Worm (Caenorhabditis elegans) whole organism, L4 larva: Measurements from ENCODE around the gene tnt-3.

Experiments used
- D1046.2 ChIP-seq: fragments of 200-800 bp; sonication (Bioruptor generic); IDR thresholded peaks from 2 replicates; pipeline ENCODE4 v1.3.6; 2022; ENCODE audit warnings: missing genetic modification characterization, missing compliant biosample characterization
- F10B5.3 ChIP-seq: sonication (generic microtip); optimal IDR thresholded peaks from 2 replicates; lab custom pipeline; 2016; ENCODE audit warnings: mild to moderate bottlenecking, missing genetic modification characterization, missing compliant biosample characterization
- T20F7.1 ChIP-seq: fragments of 200-800 bp; sonication (Bioruptor generic); optimal IDR thresholded peaks from 2 replicates; lab custom pipeline; 2018; ENCODE audit warnings: mild to moderate bottlenecking, missing genetic modification characterization, missing compliant biosample characterization
- T26A8.4 ChIP-seq: fragments of 200-800 bp; sonication (Bioruptor generic); IDR thresholded peaks from 2 replicates; pipeline ENCODE4 v1.3.6; 2022; ENCODE audit warnings: missing genetic modification characterization, missing compliant biosample characterization
- Y48G9A.11 ChIP-seq: fragments of 200-800 bp; sonication (Bioruptor generic); IDR thresholded peaks from 2 replicates; pipeline ENCODE4 v1.3.6; 2022; ENCODE audit warnings: missing genetic modification reagents, missing genetic modification characterization, missing compliant biosample characterization
- ZK546.5 ChIP-seq, 2 experiments: sonication (generic microtip); optimal IDR thresholded peaks; 2 replicates each; lab custom pipeline; 2017; ENCODE audit warnings: missing biosample characterization in 2 of 2, missing genetic modification characterization in 2 of 2
- aha-1 ChIP-seq: fragments of 150-350 bp; peaks from one replicate; lab custom pipeline; 2014; ENCODE audit warnings: missing biosample characterization, missing genetic modification characterization
- arid-1 ChIP-seq: fragments of 200-800 bp; sonication (Bioruptor generic); conservative IDR thresholded peaks from 2 replicates; pipeline ENCODE4 v1.3.6; 2022; ENCODE audit warnings: missing genetic modification reagents, missing genetic modification characterization, missing compliant biosample characterization
- ceh-32 ChIP-seq: sonication (generic microtip); optimal IDR thresholded peaks from 2 replicates; lab custom pipeline; 2016; ENCODE audit warnings: mild to moderate bottlenecking, missing genetic modification characterization, missing compliant biosample characterization; ENCODE audit not compliant: poor library complexity
- ceh-62 ChIP-seq: sonication (generic microtip); optimal IDR thresholded peaks from 2 replicates; lab custom pipeline; 2017; ENCODE audit warnings: missing biosample characterization, missing genetic modification characterization
- ctbp-1 ChIP-seq: fragments of 200-800 bp; sonication (Bioruptor generic); IDR thresholded peaks from 2 replicates; pipeline ENCODE4 v1.3.6; 2022; ENCODE audit warnings: missing genetic modification reagents, missing genetic modification characterization, missing compliant biosample characterization
- daf-12 ChIP-seq: fragments of 150-350 bp; optimal IDR thresholded peaks from 2 replicates; lab custom pipeline; 2014; ENCODE audit warnings: missing biosample characterization, missing genetic modification reagents, missing genetic modification characterization
- daf-16 ChIP-seq, 3 experiments: sonication (generic microtip); optimal IDR thresholded peaks; 2 replicates each; lab custom pipeline; 2016 to 2017; ENCODE audit warnings: missing genetic modification characterization in 3 of 3, missing genetic modification reagents in 3 of 3, mild to moderate bottlenecking in 2 of 3, missing compliant biosample characterization in 2 of 3, missing biosample characterization in 1 of 3, moderate library complexity in 1 of 3
- dmd-6 ChIP-seq: fragments of 200-800 bp; sonication (Bioruptor generic); IDR thresholded peaks from 2 replicates; pipeline ENCODE4 v1.3.6; 2022; ENCODE audit warnings: missing genetic modification reagents, missing genetic modification characterization, missing compliant biosample characterization
- duxl-1 ChIP-seq: sonication (generic microtip); optimal IDR thresholded peaks from 2 replicates; lab custom pipeline; 2016; ENCODE audit warnings: mild to moderate bottlenecking, missing genetic modification characterization, moderate library complexity, missing compliant biosample characterization; ENCODE audit not compliant: poor library complexity
- dve-1 ChIP-seq: sonication (generic microtip); optimal IDR thresholded peaks from 2 replicates; lab custom pipeline; 2017; ENCODE audit warnings: antibody characterized with exemption, mild to moderate bottlenecking, missing genetic modification characterization, missing compliant biosample characterization; ENCODE audit not compliant: insufficient read depth
- egl-27 ChIP-seq: sonication (generic microtip); optimal IDR thresholded peaks from 3 replicates; lab custom pipeline; 2017; ENCODE audit warnings: missing biosample characterization, missing genetic modification reagents, missing genetic modification characterization
- gei-8 ChIP-seq: fragments of 200-800 bp; sonication (Bioruptor generic); optimal IDR thresholded peaks from 2 replicates; lab custom pipeline; 2018; ENCODE audit warnings: mild to moderate bottlenecking, missing genetic modification characterization, missing compliant biosample characterization
- hlh-30 ChIP-seq: sonication (generic microtip); optimal IDR thresholded peaks from 2 replicates; lab custom pipeline; 2017; ENCODE audit warnings: antibody characterized with exemption, mild to moderate bottlenecking, missing genetic modification characterization, missing compliant biosample characterization; ENCODE audit not compliant: insufficient read depth
- jun-1 ChIP-seq: fragments of 150-350 bp; optimal IDR thresholded peaks from 2 replicates; lab custom pipeline; 2014; ENCODE audit warnings: missing biosample characterization, missing genetic modification reagents, missing genetic modification characterization
- lim-7 ChIP-seq: fragments of 200-800 bp; sonication (Bioruptor generic); IDR thresholded peaks from 2 replicates; pipeline ENCODE4 v1.3.6; 2022; ENCODE audit warnings: missing genetic modification characterization, missing compliant biosample characterization
- lin-15B ChIP-seq: fragments of 150-350 bp; sonication (generic microtip); optimal IDR thresholded peaks from 3 replicates; lab custom pipeline; 2014; ENCODE audit warnings: missing biosample characterization, missing genetic modification characterization
- lin-38 ChIP-seq: fragments of 200-800 bp; sonication (Bioruptor generic); IDR thresholded peaks from 2 replicates; pipeline ENCODE4 v1.3.6; 2022; ENCODE audit warnings: missing genetic modification reagents, missing genetic modification characterization, missing compliant biosample characterization
- lir-3 ChIP-seq: sonication (generic microtip); optimal IDR thresholded peaks from 2 replicates; lab custom pipeline; 2016; ENCODE audit warnings: mild to moderate bottlenecking, missing genetic modification characterization, missing compliant biosample characterization
- mdt-29 ChIP-seq: fragments of 200-800 bp; sonication (Bioruptor generic); IDR thresholded peaks from 2 replicates; pipeline ENCODE4 v1.3.6; 2022; ENCODE audit warnings: missing genetic modification reagents, missing genetic modification characterization, missing compliant biosample characterization
- mep-1 ChIP-seq: fragments of 150-350 bp; sonication (generic microtip); optimal IDR thresholded peaks from 3 replicates; lab custom pipeline; 2014; ENCODE audit warnings: missing biosample characterization, missing genetic modification characterization
- nhr-42 ChIP-seq: fragments of 200-800 bp; sonication (Bioruptor generic); IDR thresholded peaks from 2 replicates; pipeline ENCODE4 v1.3.6; 2022; ENCODE audit warnings: missing genetic modification characterization, missing compliant biosample characterization
- nhr-6 ChIP-seq: fragments of 150-350 bp; optimal IDR thresholded peaks from 2 replicates; lab custom pipeline; 2014; ENCODE audit warnings: missing biosample characterization, missing genetic modification characterization
- pha-4 ChIP-seq, 2 experiments: fragments of 150-350 bp in 1 of 2; fragments of 200-800 bp in 1 of 2; sonication (Bioruptor generic) in 1 of 2; IDR thresholded peaks in 1 of 2; optimal IDR thresholded peaks in 1 of 2; 2 replicates each; pipeline versions ENCODE4 v1.3.6 to Lab custom; 2014 to 2022; ENCODE audit warnings: missing genetic modification characterization in 2 of 2, missing genetic modification reagents in 2 of 2, missing biosample characterization in 1 of 2, missing compliant biosample characterization in 1 of 2
- pqm-1 ChIP-seq: sonication (generic microtip); optimal IDR thresholded peaks from 2 replicates; lab custom pipeline; 2017; ENCODE audit warnings: missing biosample characterization, missing genetic modification characterization
- skn-1 ChIP-seq: fragments of 150-350 bp; optimal IDR thresholded peaks from 2 replicates; lab custom pipeline; 2014; ENCODE audit warnings: missing biosample characterization, missing genetic modification characterization
- snpc-4 ChIP-seq: fragments of 150-350 bp; optimal IDR thresholded peaks from 2 replicates; lab custom pipeline; 2014; ENCODE audit warnings: missing biosample characterization, missing genetic modification characterization
- spr-1 ChIP-seq: sonication (generic microtip); optimal IDR thresholded peaks from 2 replicates; lab custom pipeline; 2016; ENCODE audit warnings: mild to moderate bottlenecking, missing genetic modification characterization, missing compliant biosample characterization
- unc-39 ChIP-seq: sonication (generic microtip); optimal IDR thresholded peaks from 2 replicates; lab custom pipeline; 2017; ENCODE audit warnings: missing biosample characterization, missing genetic modification characterization
- unc-62 ChIP-seq, 3 experiments: fragments of 150-350 bp in 1 of 3; sonication (generic microtip); optimal IDR thresholded peaks in 2 of 3; peaks in 1 of 3; 1 replicate in 1 of 3; 2 replicates in 2 of 3; lab custom pipeline; 2014 to 2017; ENCODE audit warnings: missing biosample characterization in 3 of 3, missing genetic modification characterization in 3 of 3, missing genetic modification reagents in 3 of 3, missing genotype in 1 of 3
- zfp-2 ChIP-seq: sonication (generic microtip); optimal IDR thresholded peaks from 2 replicates; lab custom pipeline; 2016; ENCODE audit warnings: mild to moderate bottlenecking, missing genetic modification characterization, missing compliant biosample characterization
- zfp-3 ChIP-seq: fragments of 200-800 bp; sonication (Bioruptor generic); conservative IDR thresholded peaks from 2 replicates; pipeline ENCODE4 v1.3.6; 2022; ENCODE audit warnings: missing genetic modification reagents, missing genetic modification characterization, missing compliant biosample characterization

The tnt-3 gene

ce11 chrX:7982047-7982446, 37.1 kb upstream of the tnt-3 start, which contains the start of gene his-71:
Gene his-71 (minus strand): TSS chrX:7982070.
- TF ChIP-seq pqm-1: no peak
- TF ChIP-seq skn-1: no peak
- TF ChIP-seq hlh-30 (tag; lab: Kevin White, UChicago): peak; percentile 68
- TF ChIP-seq lin-38 (GFP tag; lab: Robert Waterston, UW): no peak
- no peak for TF ChIP-seq snpc-4
- TF ChIP-seq spr-1 (tag; lab: Kevin White, UChicago): no peak
- TF ChIP-seq unc-39: no peak

DNA sequence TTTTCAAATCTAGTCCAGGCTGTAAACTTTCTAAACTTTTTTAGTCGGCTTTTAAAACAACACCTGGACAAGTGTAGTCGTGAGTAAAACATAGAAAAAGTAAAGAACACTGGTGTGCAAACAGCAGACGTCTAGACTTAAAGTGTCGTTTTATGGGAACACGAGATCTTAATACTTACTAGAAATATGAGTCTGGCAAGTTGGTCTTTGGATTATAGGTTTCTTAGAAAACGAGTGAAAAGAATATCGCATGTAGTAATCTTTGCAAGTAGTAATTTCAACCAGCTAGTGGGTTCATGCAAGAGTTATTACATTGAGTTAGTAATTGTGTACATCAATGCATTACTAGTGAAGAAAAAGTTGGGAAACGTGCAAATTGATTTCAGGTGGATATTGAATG, 32.6 kb upstream of the tnt-3 start:
- TF ChIP-seq nhr-6 (tag; lab: Kevin White, UChicago) (no peak), arid-1 (GFP tag; lab: Robert Waterston, UW) (no peak), zfp-2 (tag; lab: Kevin White, UChicago) (no peak), ZK546.5 (tag; optimal IDR thresholded peaks at IDR 0.05; lab: Kevin White, UChicago) (no peak)

DNA sequence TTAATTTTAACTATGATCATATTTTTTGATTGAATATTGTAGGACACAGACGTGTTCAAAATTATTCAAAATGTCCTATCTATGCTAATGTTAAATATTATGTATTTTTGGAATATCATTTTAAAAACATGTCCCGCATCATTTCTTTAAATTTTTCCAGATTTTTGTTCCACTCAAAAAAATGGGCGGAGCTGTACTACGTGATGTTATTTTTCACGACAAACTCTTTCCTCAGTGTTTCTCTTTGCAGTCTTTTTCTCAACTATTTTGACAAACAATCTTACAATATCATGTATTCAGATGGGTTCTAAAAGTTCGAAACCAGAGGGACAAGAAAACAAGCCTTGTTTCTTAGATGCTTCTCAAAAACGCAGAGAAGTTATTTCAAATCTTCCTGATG, 31.5 kb upstream of the tnt-3 start, which contains the start of gene F45E1.5:
F45E1.5 (plus strand) TSS at position 301 of the 400 bp plus-strand sequence.
- no peak for TF ChIP-seq D1046.2 (GFP tag; lab: Robert Waterston, UW)
- no peak for TF ChIP-seq spr-1 (tag; lab: Kevin White, UChicago)
- TF ChIP-seq egl-27 (tag; lab: Kevin White, UChicago): no peak
- no peak for TF ChIP-seq dmd-6 (GFP tag; lab: Robert Waterston, UW)
- no peak for TF ChIP-seq pha-4 (GFP tag; IDR thresholded peaks at IDR 0.05; lab: Robert Waterston, UW)
- no peak for TF ChIP-seq pha-4 (tag; optimal IDR thresholded peaks at IDR 0.05; lab: Kevin White, UChicago)
- no peak for TF ChIP-seq lin-15B (tag; lab: Kevin White, UChicago)
- TF ChIP-seq gei-8 (GFP tag; lab: Kevin White, UChicago): no peak
- no peak for TF ChIP-seq T20F7.1 (GFP tag; lab: Kevin White, UChicago)
- TF ChIP-seq mdt-29 (GFP tag; lab: Robert Waterston, UW): no peak
- TF ChIP-seq ceh-62 (tag; lab: Kevin White, UChicago): no peak
- TF ChIP-seq jun-1 (tag; lab: Kevin White, UChicago): no peak
- TF ChIP-seq F10B5.3 (tag; lab: Kevin White, UChicago): no peak
- TF ChIP-seq duxl-1: no peak
- TF ChIP-seq nhr-42 (GFP tag; lab: Robert Waterston, UW): no peak
- TF ChIP-seq aha-1 (tag; lab: Kevin White, UChicago): no peak

DNA sequence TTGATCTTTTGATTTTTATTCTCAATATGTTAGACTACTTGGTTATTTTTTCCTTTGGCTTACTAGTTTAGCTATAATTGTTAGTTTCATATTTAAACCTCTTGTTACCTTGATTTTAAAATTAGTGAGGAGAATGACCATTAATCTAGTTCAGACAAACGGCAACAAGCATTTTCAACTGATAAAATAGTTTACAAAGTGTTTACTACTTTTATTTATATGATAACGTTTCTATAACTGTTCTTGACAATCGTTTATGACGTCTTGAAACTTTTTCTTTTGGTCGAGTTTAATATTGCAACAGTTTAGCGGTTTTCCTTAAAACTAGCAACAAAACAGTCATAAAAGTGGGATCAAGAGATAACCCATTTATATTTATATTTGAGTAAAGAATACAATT, 30.8 kb upstream of the tnt-3 start:
- TF ChIP-seq unc-62 (GFP tag; optimal IDR thresholded peaks at IDR 0.05 in 1 of 2; lab: Kevin White, UChicago) (peak in 1 of 2 experiments; percentile 7), unc-62 (tag; optimal IDR thresholded peaks at IDR 0.05; lab: Kevin White, UChicago) (no peak), pqm-1 (peak; percentile 35), daf-16 (GFP tag; optimal IDR thresholded peaks at IDR 0.05; lab: Kevin White, UChicago) (no peak), daf-16 (tag; optimal IDR thresholded peaks at IDR 0.05; lab: Kevin White, UChicago) (peak; percentile 93), dve-1 (tag; lab: Kevin White, UChicago) (peak; percentile 23), snpc-4 (no peak)

DNA sequence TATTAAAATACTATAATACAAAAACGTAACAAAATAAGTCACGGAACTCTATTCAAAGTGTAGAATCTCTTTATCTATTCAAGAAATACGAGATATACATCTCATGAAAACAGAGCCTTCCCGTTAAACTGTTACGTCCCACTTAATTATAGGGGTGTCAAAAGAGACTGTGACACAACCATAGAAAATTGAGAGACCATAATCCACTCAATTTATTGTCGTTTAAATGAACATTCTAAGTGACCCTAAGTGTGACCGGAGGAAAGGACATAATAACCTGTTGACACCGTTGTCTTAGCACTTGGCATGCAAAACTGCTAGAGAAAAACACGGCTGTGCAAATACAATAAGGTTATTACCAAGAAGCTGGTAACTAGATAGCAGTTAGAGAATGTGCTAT, 23.6 kb upstream of the tnt-3 start:
- TF ChIP-seq T26A8.4: no peak
- TF ChIP-seq ceh-32: no peak
- no peak for TF ChIP-seq lim-7 (GFP tag; lab: Robert Waterston, UW)
- TF ChIP-seq mep-1: no peak
- no peak for TF ChIP-seq ctbp-1 (GFP tag; lab: Robert Waterston, UW)
- TF ChIP-seq D1046.2 (GFP tag; lab: Robert Waterston, UW): no peak
- TF ChIP-seq duxl-1: no peak
- no peak for TF ChIP-seq zfp-3 (GFP tag; lab: Robert Waterston, UW)
- no peak for TF ChIP-seq Y48G9A.11
- TF ChIP-seq daf-12 (tag; lab: Kevin White, UChicago): no peak
- no peak for TF ChIP-seq lir-3
